Fruit fly (Drosophila melanogaster) whole organism, prepupa: Measurements from ENCODE around the gene Madm.

ENCODE experiments used
- Ets21C ChIP-seq: fragments of 200-800 bp; sonication (Bioruptor generic); optimal IDR thresholded peaks from 3 replicates; lab custom pipeline; 2016; ENCODE audit warnings: missing biosample characterization, missing genetic modification characterization
- OdsH ChIP-seq: fragments of 200-800 bp; sonication (Bioruptor generic); optimal IDR thresholded peaks from 3 replicates; lab custom pipeline; 2016; ENCODE audit warnings: missing biosample characterization, missing genetic modification characterization
- dac ChIP-seq: fragments of 200-800 bp; sonication (Bioruptor generic); optimal IDR thresholded peaks from 2 replicates; lab custom pipeline; 2017; ENCODE audit warnings: missing biosample characterization, mild to moderate bottlenecking, missing genetic modification characterization

- TF ChIP-seq OdsH (GFP tag; lab: Kevin White, UChicago) (no peak), dac (no peak), Ets21C (GFP tag; lab: Kevin White, UChicago) (no peak)
These were observed 41.2 kb upstream of the Madm start for dm6 chr3R:5701104-5701503.
